Fruit fly (Drosophila melanogaster) whole organism, embryonic: ENCODE data around the gene CG31867.

Source experiments
- Aef1 ChIP-seq: fragments of 200-800 bp; sonication (Bioruptor generic); IDR thresholded peaks from 3 replicates; pipeline ENCODE4 v1.3.6; 2022; ENCODE audit warnings: missing biosample characterization, missing genetic modification characterization
- CG10274 ChIP-seq: fragments of 200-800 bp; sonication (Bioruptor generic); optimal IDR thresholded peaks from 3 replicates; lab custom pipeline; 2017; ENCODE audit warnings: missing biosample characterization, mild to moderate bottlenecking, missing genetic modification characterization
- CG10543 ChIP-seq: fragments of 200-800 bp; sonication (Bioruptor generic); optimal IDR thresholded peaks from 3 replicates; lab custom pipeline; 2017; ENCODE audit warnings: missing biosample characterization, mild to moderate bottlenecking, missing genetic modification characterization, moderate library complexity
- CG12299 ChIP-seq: fragments of 200-800 bp; sonication (Bioruptor generic); optimal IDR thresholded peaks from 2 replicates; lab custom pipeline; 2018; ENCODE audit warnings: missing biosample characterization, mild to moderate bottlenecking, missing genetic modification characterization
- CG13287 ChIP-seq: fragments of 200-800 bp; sonication (Bioruptor generic); IDR thresholded peaks from 2 replicates; pipeline ENCODE4 v1.3.6; 2022; ENCODE audit warnings: missing biosample characterization, missing genetic modification characterization; ENCODE audit not compliant: partially characterized antibody
- CG17385 ChIP-seq: fragments of 200-800 bp; sonication (Bioruptor generic); optimal IDR thresholded peaks from 3 replicates; lab custom pipeline; 2018; ENCODE audit warnings: missing biosample characterization, mild to moderate bottlenecking, missing genetic modification characterization
- CG18011 ChIP-seq: fragments of 200-800 bp; sonication (Bioruptor generic); optimal IDR thresholded peaks from 2 replicates; lab custom pipeline; 2017; ENCODE audit warnings: missing biosample characterization, missing genetic modification characterization, mild to moderate bottlenecking, moderate library complexity, missing genotype
- CG18599 ChIP-seq: fragments of 200-800 bp; sonication (Bioruptor generic); optimal IDR thresholded peaks from 3 replicates; lab custom pipeline; 2017; ENCODE audit warnings: missing biosample characterization, missing genetic modification characterization, mild to moderate bottlenecking, moderate library complexity, missing genetic modification reagents
- CG4820 ChIP-seq: fragments of 200-800 bp; sonication (Bioruptor generic); optimal IDR thresholded peaks from 3 replicates; lab custom pipeline; 2016; ENCODE audit warnings: missing biosample characterization, missing genetic modification characterization
- CG6654 ChIP-seq: fragments of 200-800 bp; sonication (Bioruptor generic); optimal IDR thresholded peaks from 2 replicates; lab custom pipeline; 2017; ENCODE audit warnings: missing biosample characterization, mild to moderate bottlenecking, missing genetic modification characterization
- CG6683 ChIP-seq: fragments of 200-800 bp; sonication (Bioruptor generic); optimal IDR thresholded peaks from 2 replicates; lab custom pipeline; 2017; ENCODE audit warnings: missing biosample characterization, mild to moderate bottlenecking, missing genetic modification characterization, missing genetic modification reagents
- CG6791 ChIP-seq: fragments of 200-800 bp; sonication (Bioruptor generic); IDR thresholded peaks from 3 replicates; pipeline ENCODE4 v1.3.6; 2022; ENCODE audit warnings: missing biosample characterization, missing genetic modification characterization; ENCODE audit not compliant: partially characterized antibody
- CG7556 ChIP-seq: fragments of 200-800 bp; sonication (Bioruptor generic); optimal IDR thresholded peaks from 2 replicates; lab custom pipeline; 2017; ENCODE audit warnings: missing biosample characterization, mild to moderate bottlenecking, missing genetic modification characterization
- CG7745 ChIP-seq: fragments of 200-800 bp; sonication (Bioruptor generic); optimal IDR thresholded peaks from 2 replicates; lab custom pipeline; 2018; ENCODE audit warnings: missing biosample characterization, mild to moderate bottlenecking, missing genetic modification characterization, moderate library complexity
- CG7963 ChIP-seq: fragments of 200-800 bp; sonication (Bioruptor generic); IDR thresholded peaks from 3 replicates; pipeline ENCODE4 v1.3.6; 2022; ENCODE audit warnings: missing biosample characterization, missing genetic modification characterization; ENCODE audit not compliant: partially characterized antibody
- CG8290 ChIP-seq, 3 experiments: fragments of 200-800 bp; sonication (Bioruptor generic); optimal IDR thresholded peaks; 2 replicates each; lab custom pipeline; 2016 to 2019; ENCODE audit warnings: missing biosample characterization in 3 of 3, missing genetic modification characterization in 3 of 3, mild to moderate bottlenecking in 2 of 3, moderate library complexity in 1 of 3
- CG9817 ChIP-seq: fragments of 200-800 bp; sonication (Bioruptor generic); optimal IDR thresholded peaks from 2 replicates; lab custom pipeline; 2018; ENCODE audit warnings: missing biosample characterization, mild to moderate bottlenecking, missing genetic modification characterization, moderate library complexity
- CG9876 ChIP-seq: fragments of 200-800 bp; sonication (Bioruptor generic); optimal IDR thresholded peaks from 2 replicates; lab custom pipeline; 2016; ENCODE audit warnings: missing biosample characterization, missing genetic modification characterization
- D ChIP-seq, 2 experiments: fragments of 200-800 bp in 1 of 2; fragments of >200 bp in 1 of 2; sonication (Bioruptor generic) in 1 of 2; optimal IDR thresholded peaks; 2 replicates in 1 of 2; 3 replicates in 1 of 2; lab custom pipeline; 2017; ENCODE audit warnings: mild to moderate bottlenecking in 1 of 2, missing biosample characterization in 1 of 2, missing genetic modification characterization in 1 of 2, missing genetic modification reagents in 1 of 2
- Dbx ChIP-seq: fragments of 200-800 bp; sonication (Bioruptor generic); IDR thresholded peaks from 3 replicates; pipeline ENCODE4 v1.3.6; 2022; ENCODE audit warnings: missing biosample characterization, missing genetic modification characterization
- Dip2 ChIP-seq: fragments of 200-800 bp; sonication (Bioruptor generic); IDR thresholded peaks from 2 replicates; pipeline ENCODE4 v1.3.6; 2022; ENCODE audit warnings: missing biosample characterization, missing genetic modification characterization
- Doc3 ChIP-seq: fragments of 200-800 bp; sonication (Bioruptor generic); IDR thresholded peaks from 3 replicates; pipeline ENCODE4 v1.3.6; 2022; ENCODE audit warnings: missing biosample characterization, missing genetic modification characterization; ENCODE audit not compliant: partially characterized antibody
- HLH4C ChIP-seq: fragments of 200-800 bp; sonication (Bioruptor generic); IDR thresholded peaks from 3 replicates; pipeline ENCODE4 v1.3.6; 2022; ENCODE audit warnings: missing biosample characterization, missing genetic modification characterization; ENCODE audit not compliant: partially characterized antibody
- Hmx ChIP-seq: fragments of 200-800 bp; sonication (Bioruptor generic); optimal IDR thresholded peaks from 2 replicates; lab custom pipeline; 2016; ENCODE audit warnings: missing biosample characterization, missing genetic modification characterization
- Sry-β ChIP-seq: fragments of 200-800 bp; sonication (Bioruptor generic); optimal IDR thresholded peaks from 2 replicates; lab custom pipeline; 2018; ENCODE audit warnings: missing biosample characterization, mild to moderate bottlenecking, missing genetic modification characterization, moderate library complexity
- Trl ChIP-seq, 3 experiments: fragments of >200 bp in 2 of 3; fragments of 200-800 bp in 1 of 3; sonication (Bioruptor generic) in 1 of 3; optimal IDR thresholded peaks; 2 replicates in 1 of 3; 3 replicates in 2 of 3; lab custom pipeline; 2016 to 2017; ENCODE audit warnings: missing biosample characterization in 1 of 3, missing genetic modification characterization in 1 of 3
- abd-A ChIP-seq: fragments of 200-800 bp; sonication (Bioruptor generic); optimal IDR thresholded peaks from 3 replicates; lab custom pipeline; 2019; ENCODE audit warnings: missing biosample characterization, mild to moderate bottlenecking, missing genetic modification characterization, moderate library complexity
- ara ChIP-seq: fragments of 200-800 bp; sonication (Bioruptor generic); IDR thresholded peaks from 2 replicates; pipeline ENCODE4 v1.3.6; 2022; ENCODE audit warnings: missing biosample characterization, missing genetic modification characterization
- ase ChIP-seq: fragments of 200-800 bp; sonication (Bioruptor generic); IDR thresholded peaks from 3 replicates; pipeline ENCODE4 v1.3.6; 2022; ENCODE audit warnings: missing biosample characterization, missing genetic modification characterization
- ash1 ChIP-seq: fragments of 200-800 bp; sonication (Bioruptor generic); optimal IDR thresholded peaks from 2 replicates; lab custom pipeline; 2018; ENCODE audit warnings: missing biosample characterization, mild to moderate bottlenecking, missing genetic modification characterization
- ci ChIP-seq: fragments of 200-800 bp; sonication (Bioruptor generic); IDR thresholded peaks from 3 replicates; pipeline ENCODE4 v1.3.6; 2022; ENCODE audit warnings: missing biosample characterization, missing genetic modification characterization
- crp ChIP-seq, 2 experiments: fragments of 200-800 bp; sonication (Bioruptor generic); optimal IDR thresholded peaks; 2 replicates in 1 of 2; 3 replicates in 1 of 2; lab custom pipeline; 2017; ENCODE audit warnings: missing biosample characterization in 2 of 2, missing genetic modification characterization in 2 of 2, mild to moderate bottlenecking in 1 of 2, moderate library complexity in 1 of 2
- dimm ChIP-seq: fragments of 200-800 bp; sonication (Bioruptor generic); IDR thresholded peaks from 2 replicates; pipeline ENCODE4 v1.3.6; 2022; ENCODE audit warnings: missing biosample characterization, missing genetic modification characterization
- disco-r ChIP-seq: fragments of 200-800 bp; sonication (Bioruptor generic); optimal IDR thresholded peaks from 2 replicates; lab custom pipeline; 2016; ENCODE audit warnings: missing biosample characterization, missing genetic modification characterization
- inv ChIP-seq: fragments of 200-800 bp; sonication (Bioruptor generic); IDR thresholded peaks from 2 replicates; pipeline ENCODE4 v1.3.6; 2022; ENCODE audit warnings: missing biosample characterization, missing genetic modification characterization; ENCODE audit not compliant: partially characterized antibody
- kah ChIP-seq: fragments of 200-800 bp; sonication (Bioruptor generic); optimal IDR thresholded peaks from 2 replicates; lab custom pipeline; 2018; ENCODE audit warnings: missing biosample characterization, mild to moderate bottlenecking, missing genetic modification characterization
- pros ChIP-seq: fragments of 200-800 bp; sonication (Bioruptor generic); optimal IDR thresholded peaks from 3 replicates; lab custom pipeline; 2019; ENCODE audit warnings: missing biosample characterization, mild to moderate bottlenecking, missing genetic modification characterization, moderate library complexity
- scrt ChIP-seq: fragments of 200-800 bp; sonication (Bioruptor generic); optimal IDR thresholded peaks from 2 replicates; lab custom pipeline; 2018; ENCODE audit warnings: missing biosample characterization, mild to moderate bottlenecking, missing genetic modification characterization, moderate library complexity
- seq ChIP-seq: fragments of 200-800 bp; sonication (Bioruptor generic); IDR thresholded peaks from 2 replicates; pipeline ENCODE4 v1.3.6; 2022; ENCODE audit warnings: missing biosample characterization, missing genetic modification characterization
- stc ChIP-seq: fragments of 200-800 bp; sonication (Bioruptor generic); IDR thresholded peaks from 2 replicates; pipeline ENCODE4 v1.3.6; 2022; ENCODE audit warnings: missing biosample characterization, missing genetic modification characterization
- toy ChIP-seq: fragments of 200-800 bp; sonication (Bioruptor generic); IDR thresholded peaks from 2 replicates; pipeline ENCODE4 v1.3.6; 2022; ENCODE audit warnings: missing biosample characterization, missing genetic modification characterization
- tx ChIP-seq: fragments of 200-800 bp; sonication (Bioruptor generic); optimal IDR thresholded peaks from 2 replicates; lab custom pipeline; 2016; ENCODE audit warnings: missing biosample characterization, missing genetic modification characterization
- unc-4 ChIP-seq: fragments of 200-800 bp; sonication (Bioruptor generic); IDR thresholded peaks from 2 replicates; pipeline ENCODE4 v1.3.6; 2022; ENCODE audit warnings: missing biosample characterization, missing genetic modification characterization; ENCODE audit not compliant: partially characterized antibody
- vvl ChIP-seq: fragments of 200-800 bp; sonication (Bioruptor generic); IDR thresholded peaks from 2 replicates; pipeline ENCODE4 v1.3.6; 2022; ENCODE audit warnings: missing biosample characterization, missing genetic modification characterization

Gene CG31867

DNA sequence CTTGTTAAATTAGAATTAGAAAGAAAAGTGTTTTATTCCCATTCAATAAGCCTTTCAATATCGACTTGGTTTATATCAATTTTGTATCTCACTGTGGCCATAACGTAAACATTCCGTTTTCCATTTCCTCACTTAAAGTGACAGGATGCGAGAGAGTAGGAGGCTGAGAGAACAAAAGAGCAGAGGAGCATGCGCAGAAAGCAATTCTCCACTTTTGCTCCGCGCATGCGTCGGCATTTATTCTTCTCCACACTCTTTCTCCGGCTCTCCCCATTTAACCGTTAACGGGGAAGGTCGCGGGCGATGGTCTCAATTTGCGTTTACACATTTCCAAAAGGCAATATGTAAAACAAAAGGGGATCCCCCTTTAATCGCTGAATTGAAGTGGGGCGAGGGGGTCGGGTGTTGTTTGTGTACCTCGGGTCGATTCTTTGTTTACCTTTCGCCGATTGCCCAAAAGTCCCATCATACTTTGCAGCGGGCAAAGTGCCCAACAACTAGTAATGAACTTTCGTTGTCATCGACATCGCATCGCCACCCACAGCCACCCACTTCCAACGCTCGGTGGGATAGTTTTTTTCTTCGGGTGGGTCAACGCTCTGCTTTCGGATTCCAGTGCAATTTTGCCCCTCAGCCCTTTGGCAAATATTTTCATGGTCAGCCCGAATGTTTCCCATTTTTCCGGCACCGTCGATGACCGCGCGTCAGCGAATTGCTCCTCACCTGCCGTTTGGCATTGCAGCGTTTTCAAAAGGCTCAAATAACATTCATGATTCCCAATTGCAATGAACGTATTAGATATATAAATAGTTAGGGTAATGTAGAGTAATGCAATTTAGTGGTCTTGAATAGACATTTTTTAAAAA, 23.7 kb upstream of the CG31867 start (continued):
- no peak for TF ChIP-seq CG6654 (GFP tag; lab: Kevin White, UChicago)
- 0 out of 3 replicates have a peak, but pooled peaks have one; percentile 38 for TF ChIP-seq ci (GFP tag; lab: Robert Waterston, UW)
- TF ChIP-seq ara (GFP tag; lab: Robert Waterston, UW): no peak
- TF ChIP-seq CG7556 (GFP tag; lab: Kevin White, UChicago): no peak
- TF ChIP-seq D (optimal IDR thresholded peaks at IDR 0.05; lab: Kevin White, UChicago): no peak
- TF ChIP-seq D (GFP tag; optimal IDR thresholded peaks at IDR 0.05; lab: Kevin White, UChicago): no peak
- TF ChIP-seq Aef1 (GFP tag; lab: Robert Waterston, UW): no peak
- TF ChIP-seq CG17385 (GFP tag; lab: Kevin White, UChicago): no peak
- no peak for TF ChIP-seq pros (GFP tag; lab: Kevin White, UChicago)
- TF ChIP-seq seq (GFP tag; lab: Robert Waterston, UW): peak; percentile 32; the same call in 1 of the 2 replicates
- TF ChIP-seq disco-r (GFP tag; lab: Kevin White, UChicago): no peak
- no peak for TF ChIP-seq toy (GFP tag; lab: Robert Waterston, UW)
- TF ChIP-seq CG9817 (tag; lab: Kevin White, UChicago): no peak
- peak; percentile 66 to 76 for TF ChIP-seq Trl (optimal IDR thresholded peaks at IDR 0.05; lab: Kevin White, UChicago)
- TF ChIP-seq Trl (GFP tag; optimal IDR thresholded peaks at IDR 0.05; lab: Kevin White, UChicago): no peak
- TF ChIP-seq, all 482 proteins: peak for 21

dm6 chr2L:11167997-11168396, 22.8 kb upstream of the CG31867 start:
- no peak for TF ChIP-seq CG4820
- TF ChIP-seq HLH4C (GFP tag; lab: Robert Waterston, UW): peak; percentile 12; the same call in 1 of the 3 replicates
- 0 out of 2 replicates have a peak, but pooled peaks have one; percentile 7 for TF ChIP-seq vvl (GFP tag; lab: Robert Waterston, UW)
- no peak for TF ChIP-seq CG8290 (GFP tag; optimal IDR thresholded peaks at IDR 0.05; lab: Kevin White, UChicago)
- TF ChIP-seq CG8290 (tag; optimal IDR thresholded peaks at IDR 0.05; lab: Kevin White, UChicago): no peak
- no peak for TF ChIP-seq CG13287 (GFP tag; lab: Robert Waterston, UW)
- TF ChIP-seq CG7745 (tag; lab: Kevin White, UChicago): no peak
- no peak for TF ChIP-seq tx (GFP tag; lab: Kevin White, UChicago)
- no peak for TF ChIP-seq unc-4 (GFP tag; lab: Robert Waterston, UW)
- no peak for TF ChIP-seq dimm (GFP tag; lab: Robert Waterston, UW)
- no peak for TF ChIP-seq CG7963 (GFP tag; lab: Robert Waterston, UW)
- TF ChIP-seq CG18599 (GFP tag; lab: Kevin White, UChicago): peak; percentile 20
- peak; percentile 84 for TF ChIP-seq abd-A (tag; lab: Kevin White, UChicago)
- peak; percentile 49 for TF ChIP-seq kah (GFP tag; lab: Kevin White, UChicago)
- TF ChIP-seq inv (GFP tag; lab: Robert Waterston, UW): no peak
- no peak for TF ChIP-seq Hmx (GFP tag; lab: Kevin White, UChicago)
- TF ChIP-seq CG10274 (GFP tag; lab: Kevin White, UChicago): no peak
- no peak for TF ChIP-seq Dip2 (GFP tag; lab: Robert Waterston, UW)
- TF ChIP-seq crp (GFP tag; optimal IDR thresholded peaks at IDR 0.05; lab: Kevin White, UChicago): no peak
- TF ChIP-seq CG18011: no peak
- 0 out of 2 replicates have a peak, but pooled peaks have one; percentile 15 for TF ChIP-seq stc (GFP tag; lab: Robert Waterston, UW)
- TF ChIP-seq CG9876 (GFP tag; lab: Kevin White, UChicago): no peak
- no peak for TF ChIP-seq CG6683 (GFP tag; lab: Kevin White, UChicago)
- TF ChIP-seq CG10543 (GFP tag; lab: Kevin White, UChicago): peak; percentile 32
- TF ChIP-seq scrt (GFP tag; lab: Kevin White, UChicago): peak; percentile 98
- no peak for TF ChIP-seq CG12299 (tag; lab: Kevin White, UChicago)
- no peak for TF ChIP-seq Sry-β
- TF ChIP-seq Dbx (GFP tag; lab: Robert Waterston, UW): no peak
- TF ChIP-seq Doc3 (GFP tag; lab: Robert Waterston, UW): 0 out of 3 replicates have a peak, but pooled peaks have one; percentile 17
- no peak for TF ChIP-seq ash1 (GFP tag; lab: Kevin White, UChicago)
- no peak for TF ChIP-seq ase
- 0 out of 3 replicates have a peak, but pooled peaks have one; percentile 49 for TF ChIP-seq CG6791 (GFP tag; lab: Robert Waterston, UW)
